Worm (Caenorhabditis elegans): ENCODE results near the gene sdz-19.

ce11 chrX:12479027-12479426, 24.1 kb downstream of the sdz-19 start:
- TF ChIP-seq klf-2 (GFP tag; conservative IDR thresholded peaks at IDR 0.05) (no peak), ztf-29 (GFP tag; IDR thresholded peaks at IDR 0.05) (no peak), cog-1 (tag; optimal IDR thresholded peaks at IDR 0.05) (no peak), flt-1 (GFP tag; IDR thresholded peaks at IDR 0.05) (no peak), med-1 (GFP tag; optimal IDR thresholded peaks at IDR 0.05; ENCODE audit: insufficient read depth) (no peak), ref-1 (GFP tag; conservative IDR thresholded peaks at IDR 0.05) (no peak)

All from whole organism, midembryonic.